Fruit fly (Drosophila melanogaster) Kc167 (cell line): Measurements from ENCODE around the gene kay.

Experiments used
- Sin3A ChIP-seq: fragments of >200 bp; optimal IDR thresholded peaks from 2 replicates; lab custom pipeline; 2018; ENCODE audit warnings: missing external identifiers
- insv ChIP-seq: fragments of >200 bp; optimal IDR thresholded peaks from 3 replicates; lab custom pipeline; 2018; ENCODE audit warnings: missing external identifiers

- TF ChIP-seq Sin3A (lab: Kevin White, UChicago) (no peak), insv (lab: Kevin White, UChicago) (no peak)
These were observed 3.5 kb upstream of the kay start for dm6 chr3R:29762297-29762696.
